Fruit fly (Drosophila melanogaster) whole organism, wandering third instar larva: ENCODE measurements around the gene Pus1.

Experiments
- Abd-B ChIP-seq: fragments of >200 bp; optimal IDR thresholded peaks from 2 replicates; lab custom pipeline; 2017; ENCODE audit warnings: missing biosample characterization, missing genetic modification characterization
- CG9705 ChIP-seq: fragments of 200-800 bp; sonication (Bioruptor generic); optimal IDR thresholded peaks from 2 replicates; lab custom pipeline; 2018; ENCODE audit warnings: missing biosample characterization, mild to moderate bottlenecking, missing genetic modification characterization
- CrebA ChIP-seq: fragments of 200-800 bp; sonication (Bioruptor generic); optimal IDR thresholded peaks from 2 replicates; lab custom pipeline; 2016; ENCODE audit warnings: missing biosample characterization, mild to moderate bottlenecking, missing genetic modification characterization, borderline replicate concordance
- Dfd ChIP-seq: fragments of >200 bp; optimal IDR thresholded peaks from 2 replicates; lab custom pipeline; 2017; ENCODE audit warnings: missing biosample characterization, missing genetic modification characterization
- Dif ChIP-seq: fragments of 200-275, 200-300 bp; sonication (Bioruptor generic); optimal IDR thresholded peaks from 2 replicates; lab custom pipeline; 2018; ENCODE audit warnings: missing biosample characterization, missing genetic modification characterization; ENCODE audit not compliant: partially characterized antibody
- GATAd ChIP-seq: sonication (Bioruptor generic); optimal IDR thresholded peaks from 2 replicates; lab custom pipeline; 2016; ENCODE audit warnings: missing biosample characterization, missing genetic modification characterization
- HLH106 ChIP-seq: fragments of 200-800 bp; optimal IDR thresholded peaks from 3 replicates; lab custom pipeline; 2019; ENCODE audit warnings: missing biosample characterization, mild to moderate bottlenecking, missing genetic modification characterization, moderate library complexity
- Hr83 ChIP-seq: fragments of 200-300 bp; sonication (Bioruptor generic); optimal IDR thresholded peaks from 2 replicates; lab custom pipeline; 2016; ENCODE audit warnings: missing biosample characterization, mild to moderate bottlenecking, missing genetic modification characterization, moderate library complexity; ENCODE audit not compliant: poor library complexity, severe bottlenecking
- Jra ChIP-seq: sonication (Bioruptor generic); optimal IDR thresholded peaks from 2 replicates; lab custom pipeline; 2016; ENCODE audit warnings: missing biosample characterization, missing genetic modification characterization
- Mio ChIP-seq: sonication (Bioruptor generic); optimal IDR thresholded peaks from 2 replicates; lab custom pipeline; 2016; ENCODE audit warnings: missing biosample characterization, missing genetic modification characterization
- Rel ChIP-seq, 2 experiments: fragments of 200-800 bp; sonication (Bioruptor generic) in 1 of 2; optimal IDR thresholded peaks; 2 replicates in 1 of 2; 3 replicates in 1 of 2; lab custom pipeline; 2016 to 2019; ENCODE audit warnings: mild to moderate bottlenecking in 2 of 2, missing biosample characterization in 2 of 2, missing genetic modification characterization in 2 of 2, moderate library complexity in 1 of 2
- Vsx2 ChIP-seq: fragments of 200-300, 225-300 bp; sonication (Bioruptor generic); optimal IDR thresholded peaks from 2 replicates; lab custom pipeline; 2018; ENCODE audit warnings: missing biosample characterization, missing genetic modification characterization; ENCODE audit not compliant: partially characterized antibody
- brk ChIP-seq: fragments of 200-800 bp; sonication (Bioruptor generic); optimal IDR thresholded peaks from 2 replicates; lab custom pipeline; 2016; ENCODE audit warnings: missing biosample characterization, mild to moderate bottlenecking, missing genetic modification characterization
- dl ChIP-seq, 2 experiments: fragments of 175-275, 200-275 bp in 1 of 2; fragments of 200-275 bp in 1 of 2; sonication (Bioruptor generic); optimal IDR thresholded peaks; lab custom pipeline; 2018; ENCODE audit warnings: mild to moderate bottlenecking in 2 of 2, missing biosample characterization in 2 of 2, missing genetic modification characterization in 2 of 2, moderate library complexity in 2 of 2; ENCODE audit not compliant: partially characterized antibody in 2 of 2, insufficient read depth in 1 of 2
- dsf ChIP-seq: sonication (Bioruptor generic); optimal IDR thresholded peaks from 2 replicates; lab custom pipeline; 2016; ENCODE audit warnings: missing biosample characterization, missing genetic modification characterization, borderline replicate concordance
- foxo ChIP-seq, 2 experiments: fragments of 200-800 bp; sonication (Bioruptor generic); optimal IDR thresholded peaks; 2 replicates in 1 of 2; 3 replicates in 1 of 2; lab custom pipeline; 2016 to 2017; ENCODE audit warnings: missing biosample characterization in 2 of 2, missing genetic modification characterization in 2 of 2
- fru ChIP-seq: fragments of 200-800 bp; sonication (Bioruptor generic); optimal IDR thresholded peaks from 3 replicates; lab custom pipeline; 2016; ENCODE audit warnings: missing biosample characterization, mild to moderate bottlenecking, missing genetic modification characterization
- h ChIP-seq: fragments of 200-800 bp; sonication (Bioruptor generic); optimal IDR thresholded peaks from 3 replicates; lab custom pipeline; 2016; ENCODE audit warnings: missing biosample characterization, mild to moderate bottlenecking, missing genetic modification characterization
- pan ChIP-seq: fragments of >200 bp; optimal IDR thresholded peaks from 2 replicates; lab custom pipeline; 2017
- psq ChIP-seq: fragments of 200-800 bp; sonication (Bioruptor generic); optimal IDR thresholded peaks from 3 replicates; lab custom pipeline; 2017; ENCODE audit warnings: missing biosample characterization, mild to moderate bottlenecking, missing genetic modification characterization, moderate library complexity
- rgr ChIP-seq: fragments of 200-800 bp; sonication (Bioruptor generic); optimal IDR thresholded peaks from 3 replicates; lab custom pipeline; 2016; ENCODE audit warnings: missing biosample characterization, mild to moderate bottlenecking, missing genetic modification characterization
- sage ChIP-seq: fragments of 200-800 bp; sonication (Bioruptor generic); optimal IDR thresholded peaks from 2 replicates; lab custom pipeline; 2016; ENCODE audit warnings: missing biosample characterization, mild to moderate bottlenecking, missing genetic modification characterization
- sv ChIP-seq: fragments of 200-800 bp; sonication (Bioruptor generic); optimal IDR thresholded peaks from 3 replicates; lab custom pipeline; 2016; ENCODE audit warnings: missing biosample characterization, missing genetic modification characterization
- tai ChIP-seq: sonication (Bioruptor generic); optimal IDR thresholded peaks from 2 replicates; lab custom pipeline; 2016; ENCODE audit warnings: missing biosample characterization, missing genetic modification characterization
- usp ChIP-seq: fragments of >200 bp; optimal IDR thresholded peaks from 2 replicates; lab custom pipeline; 2017; ENCODE audit warnings: missing biosample characterization, missing genetic modification characterization
- woc ChIP-seq: sonication (Bioruptor generic); optimal IDR thresholded peaks from 2 replicates; lab custom pipeline; 2016; ENCODE audit warnings: missing biosample characterization, mild to moderate bottlenecking, missing genetic modification characterization

The Pus1 gene

dm6 chr3R:20549017-20549854, 43.2 kb downstream of the Pus1 start:
- no peak for TF ChIP-seq pan
- TF ChIP-seq Dif (GFP tag; lab: Kevin White, UChicago) = no peak
- no peak for TF ChIP-seq dl (GFP tag; optimal IDR thresholded peaks at IDR 0.05; lab: Kevin White, UChicago; ENCODE audit: insufficient read depth in 1 of 2, partially characterized antibody in 2 of 2)
- TF ChIP-seq sage = no peak
- no peak for TF ChIP-seq usp (GFP tag; lab: Kevin White, UChicago)
- peak; percentile 21 for TF ChIP-seq h (GFP tag; lab: Kevin White, UChicago)
- no peak for TF ChIP-seq Jra (GFP tag; lab: Kevin White, UChicago)
- peak; percentile 22 for TF ChIP-seq fru (GFP tag; lab: Kevin White, UChicago)
- TF ChIP-seq Hr83 (GFP tag; lab: Kevin White, UChicago) = peak; percentile 15
- TF ChIP-seq rgr = peak; percentile 21
- TF ChIP-seq Vsx2 = no peak
- no peak for TF ChIP-seq dsf
- TF ChIP-seq Rel (GFP tag; optimal IDR thresholded peaks at IDR 0.05; lab: Kevin White, UChicago) = no peak
- TF ChIP-seq Rel (tag; optimal IDR thresholded peaks at IDR 0.05; lab: Kevin White, UChicago) = peak; percentile 9

- TF ChIP-seq usp (GFP tag; lab: Kevin White, UChicago) (no peak), CrebA (GFP tag; lab: Kevin White, UChicago) (peak; percentile 47)
Measured at dm6 chr3R:20548255-20548654, 44.2 kb downstream of the Pus1 start.

dm6 chr3R:20547758-20548157, 44.7 kb downstream of the Pus1 start:
- TF ChIP-seq rgr (peak; percentile 5), h (GFP tag; lab: Kevin White, UChicago) (no peak), tai (GFP tag; lab: Kevin White, UChicago) (no peak), Rel (GFP tag; optimal IDR thresholded peaks at IDR 0.05; lab: Kevin White, UChicago) (no peak), Rel (tag; optimal IDR thresholded peaks at IDR 0.05; lab: Kevin White, UChicago) (peak; percentile 51), sage (peak; percentile 36)

- TF ChIP-seq Dfd (no peak), foxo (GFP tag; optimal IDR thresholded peaks at IDR 0.05; lab: Kevin White, UChicago) (peak in 1 of 2 experiments; percentile 27), usp (GFP tag; lab: Kevin White, UChicago) (no peak), h (GFP tag; lab: Kevin White, UChicago) (peak; percentile 24), Mio (no peak), Rel (GFP tag; optimal IDR thresholded peaks at IDR 0.05; lab: Kevin White, UChicago) (no peak), Rel (tag; optimal IDR thresholded peaks at IDR 0.05; lab: Kevin White, UChicago) (peak; percentile 21)
Measured at dm6 chr3R:20546662-20547620, 45.5 kb downstream of the Pus1 start.

- TF ChIP-seq psq (GFP tag; lab: Kevin White, UChicago) = peak; percentile 3
- TF ChIP-seq fru (GFP tag; lab: Kevin White, UChicago) = peak; percentile 3
- TF ChIP-seq sv (GFP tag; lab: Kevin White, UChicago) = no peak
- no peak for TF ChIP-seq woc (GFP tag; lab: Kevin White, UChicago)
- no peak for TF ChIP-seq Abd-B
- TF ChIP-seq rgr = peak; percentile 9
- TF ChIP-seq GATAd (GFP tag; lab: Kevin White, UChicago) = no peak
- TF ChIP-seq sage = no peak
- peak in 1 of 2 experiments; percentile 15 for TF ChIP-seq foxo (GFP tag; optimal IDR thresholded peaks at IDR 0.05; lab: Kevin White, UChicago)
- TF ChIP-seq Rel (GFP tag; optimal IDR thresholded peaks at IDR 0.05; lab: Kevin White, UChicago) = no peak
- no peak for TF ChIP-seq Rel (tag; optimal IDR thresholded peaks at IDR 0.05; lab: Kevin White, UChicago)
- peak; percentile 6 for TF ChIP-seq HLH106
Measured at dm6 chr3R:20545678-20546077, 46.8 kb downstream of the Pus1 start.

- no peak for TF ChIP-seq CG9705 (GFP tag; lab: Kevin White, UChicago)
- peak; percentile 17 for TF ChIP-seq brk (GFP tag; lab: Kevin White, UChicago)
- TF ChIP-seq, all 38 proteins: peak for 1
Measured at dm6 chr3R:20544952-20545351, 47.5 kb downstream of the Pus1 start.
